Worm (Caenorhabditis elegans) whole organism, L2 larva: Measurements from ENCODE around the gene clec-179.
A peak's percentile ranks its signal among the peaks of the same experiment; 100 is the strongest.

ENCODE experiments used
- C34F6.9 ChIP-seq: fragments of 150-350 bp; optimal IDR thresholded peaks from 2 replicates; lab custom pipeline; 2014; ENCODE audit warnings: missing biosample characterization, missing genetic modification characterization
- F13H6.1 ChIP-seq: sonication (generic microtip); optimal IDR thresholded peaks from 2 replicates; lab custom pipeline; 2016; ENCODE audit warnings: missing genetic modification characterization, missing compliant biosample characterization
- R02D3.7 ChIP-seq: fragments of 150-350 bp; optimal IDR thresholded peaks from 2 replicates; lab custom pipeline; 2014; ENCODE audit warnings: missing biosample characterization, missing genetic modification characterization
- Y55F3AM.14 ChIP-seq: fragments of 200-800 bp; sonication (Bioruptor generic); optimal IDR thresholded peaks from 2 replicates; lab custom pipeline; 2018; ENCODE audit warnings: mild to moderate bottlenecking, missing genetic modification characterization, missing compliant biosample characterization
- alr-1 ChIP-seq: fragments of 150-350 bp; optimal IDR thresholded peaks from 2 replicates; lab custom pipeline; 2014; ENCODE audit warnings: missing biosample characterization, missing genetic modification characterization
- aly-2 ChIP-seq: fragments of 150-350 bp; optimal IDR thresholded peaks from 2 replicates; lab custom pipeline; 2014; ENCODE audit warnings: missing biosample characterization, missing genetic modification characterization
- ama-1 ChIP-seq: fragments of 150-350 bp; optimal IDR thresholded peaks from 2 replicates; lab custom pipeline; 2018; ENCODE audit warnings: inconsistent platforms
- blmp-1 ChIP-seq: sonication (generic microtip); optimal IDR thresholded peaks from 2 replicates; lab custom pipeline; 2017; ENCODE audit warnings: missing genetic modification characterization, mild to moderate bottlenecking, missing compliant biosample characterization, antibody characterized with exemption, moderate library complexity; ENCODE audit not compliant: insufficient read depth
- ceh-16 ChIP-seq: fragments of 150-350 bp; optimal IDR thresholded peaks from 2 replicates; lab custom pipeline; 2014; ENCODE audit warnings: missing biosample characterization, missing genetic modification characterization
- ceh-82 ChIP-seq: fragments of 150-350 bp; optimal IDR thresholded peaks from 2 replicates; lab custom pipeline; 2014; ENCODE audit warnings: missing biosample characterization, missing genetic modification characterization
- crh-2 ChIP-seq: sonication (generic microtip); optimal IDR thresholded peaks from 2 replicates; lab custom pipeline; 2017; ENCODE audit warnings: missing biosample characterization, missing genetic modification characterization
- dmd-4 ChIP-seq: sonication (generic microtip); optimal IDR thresholded peaks from 2 replicates; lab custom pipeline; 2017; ENCODE audit warnings: missing biosample characterization, missing genetic modification characterization
- egl-27 ChIP-seq: sonication (generic microtip); optimal IDR thresholded peaks from 3 replicates; lab custom pipeline; 2017; ENCODE audit warnings: missing biosample characterization, missing genetic modification reagents, missing genetic modification characterization
- elt-1 ChIP-seq: fragments of 150-350 bp; optimal IDR thresholded peaks from 2 replicates; lab custom pipeline; 2014; ENCODE audit warnings: missing biosample characterization, missing genetic modification characterization
- elt-3 ChIP-seq: sonication (generic microtip); optimal IDR thresholded peaks from 2 replicates; lab custom pipeline; 2017; ENCODE audit warnings: missing biosample characterization, missing genetic modification characterization
- fos-1 ChIP-seq: fragments of 150-350 bp; optimal IDR thresholded peaks from 2 replicates; lab custom pipeline; 2014; ENCODE audit warnings: missing biosample characterization, missing genetic modification characterization
- lin-11 ChIP-seq: fragments of 150-350 bp; sonication (generic microtip); optimal IDR thresholded peaks from 2 replicates; lab custom pipeline; 2014; ENCODE audit warnings: missing biosample characterization, missing genetic modification characterization, inconsistent platforms, mixed read lengths
- lin-13 ChIP-seq: fragments of 150-350 bp; optimal IDR thresholded peaks from 2 replicates; lab custom pipeline; 2014; ENCODE audit warnings: missing biosample characterization, missing genetic modification reagents, missing genetic modification characterization
- lin-39 ChIP-seq: fragments of 150-350 bp; optimal IDR thresholded peaks from 2 replicates; lab custom pipeline; 2014; ENCODE audit warnings: missing biosample characterization, missing genetic modification reagents, missing genetic modification characterization
- lsy-2 ChIP-seq, 2 experiments: fragments of 150-350 bp in 1 of 2; sonication (generic microtip) in 1 of 2; optimal IDR thresholded peaks; 2 replicates each; lab custom pipeline; 2014 to 2017; ENCODE audit warnings: missing biosample characterization in 2 of 2, missing genetic modification characterization in 2 of 2
- mab-5 ChIP-seq: fragments of 150-350 bp; optimal IDR thresholded peaks from 2 replicates; lab custom pipeline; 2014; ENCODE audit warnings: missing biosample characterization, missing genetic modification characterization
- mbf-1 ChIP-seq: sonication (generic microtip); optimal IDR thresholded peaks from 2 replicates; lab custom pipeline; 2017; ENCODE audit warnings: missing biosample characterization, missing genetic modification characterization
- mdl-1 ChIP-seq, 2 experiments: fragments of 150-350 bp in 1 of 2; sonication (generic microtip) in 1 of 2; optimal IDR thresholded peaks; 2 replicates each; lab custom pipeline; 2017; ENCODE audit warnings: missing biosample characterization in 2 of 2, missing genetic modification characterization in 2 of 2
- nhr-10 ChIP-seq: sonication (generic microtip); optimal IDR thresholded peaks from 2 replicates; lab custom pipeline; 2017; ENCODE audit warnings: missing biosample characterization, missing genetic modification characterization
- nhr-11 ChIP-seq: fragments of 150-350 bp; optimal IDR thresholded peaks from 2 replicates; lab custom pipeline; 2014; ENCODE audit warnings: missing biosample characterization, missing genetic modification characterization
- nhr-12 ChIP-seq: fragments of 150-350 bp; optimal IDR thresholded peaks from 2 replicates; lab custom pipeline; 2014; ENCODE audit warnings: missing biosample characterization, missing genetic modification characterization
- nhr-129 ChIP-seq: fragments of 150-350 bp; optimal IDR thresholded peaks from 2 replicates; lab custom pipeline; 2014; ENCODE audit warnings: missing biosample characterization, missing genetic modification characterization
- nhr-21 ChIP-seq: fragments of 150-350 bp; optimal IDR thresholded peaks from 2 replicates; lab custom pipeline; 2014; ENCODE audit warnings: missing biosample characterization, missing genetic modification characterization
- nhr-23 ChIP-seq: fragments of 150-350 bp; optimal IDR thresholded peaks from 2 replicates; lab custom pipeline; 2014; ENCODE audit warnings: missing biosample characterization, missing genetic modification reagents, missing genetic modification characterization
- nhr-237 ChIP-seq: fragments of 150-350 bp; optimal IDR thresholded peaks from 2 replicates; lab custom pipeline; 2014; ENCODE audit warnings: missing biosample characterization, missing genetic modification characterization
- nhr-25 ChIP-seq: fragments of 150-350 bp; sonication (generic microtip); optimal IDR thresholded peaks from 3 replicates; lab custom pipeline; 2014; ENCODE audit warnings: missing biosample characterization, missing genetic modification characterization
- nhr-6 ChIP-seq: fragments of 150-350 bp; optimal IDR thresholded peaks from 2 replicates; lab custom pipeline; 2014; ENCODE audit warnings: missing biosample characterization, missing genetic modification characterization
- nhr-77 ChIP-seq: fragments of 150-350 bp; optimal IDR thresholded peaks from 2 replicates; lab custom pipeline; 2014; ENCODE audit warnings: missing biosample characterization, missing genetic modification characterization
- peb-1 ChIP-seq: fragments of 150-350 bp; optimal IDR thresholded peaks from 2 replicates; lab custom pipeline; 2014; ENCODE audit warnings: missing biosample characterization, missing genetic modification characterization
- sem-4 ChIP-seq: fragments of 150-350 bp; optimal IDR thresholded peaks from 2 replicates; lab custom pipeline; 2014; ENCODE audit warnings: missing biosample characterization, missing genetic modification reagents, missing genetic modification characterization
- skn-1 ChIP-seq: sonication (generic microtip); optimal IDR thresholded peaks from 2 replicates; lab custom pipeline; 2017; ENCODE audit warnings: missing biosample characterization, missing genetic modification characterization
- sma-3 ChIP-seq: sonication (generic microtip); optimal IDR thresholded peaks from 2 replicates; lab custom pipeline; 2016; ENCODE audit warnings: missing genetic modification reagents, missing genetic modification characterization, missing compliant biosample characterization
- sma-9 ChIP-seq, 2 experiments: fragments of 150-350 bp in 1 of 2; sonication (generic microtip) in 1 of 2; optimal IDR thresholded peaks; 2 replicates each; lab custom pipeline; 2014 to 2016; ENCODE audit warnings: missing genetic modification characterization in 2 of 2, mild to moderate bottlenecking in 1 of 2, missing biosample characterization in 1 of 2, missing compliant biosample characterization in 1 of 2, missing genetic modification reagents in 1 of 2, moderate library complexity in 1 of 2
- snpc-4 ChIP-seq: fragments of 150-350 bp; optimal IDR thresholded peaks from 2 replicates; lab custom pipeline; 2014; ENCODE audit warnings: missing biosample characterization, missing genetic modification characterization
- unc-39 ChIP-seq: fragments of 150-350 bp; optimal IDR thresholded peaks from 2 replicates; lab custom pipeline; 2014; ENCODE audit warnings: missing biosample characterization, missing genetic modification characterization
- unc-55 ChIP-seq: fragments of 150-350 bp; sonication (generic microtip); optimal IDR thresholded peaks from 3 replicates; lab custom pipeline; 2014; ENCODE audit warnings: missing biosample characterization, missing genetic modification reagents, missing genetic modification characterization
- unc-62 ChIP-seq: fragments of 150-350 bp; optimal IDR thresholded peaks from 2 replicates; lab custom pipeline; 2014; ENCODE audit warnings: missing biosample characterization, missing genetic modification reagents, missing genetic modification characterization
- zag-1 ChIP-seq: fragments of 150-350 bp; optimal IDR thresholded peaks from 2 replicates; lab custom pipeline; 2014; ENCODE audit warnings: missing biosample characterization, missing genetic modification characterization
- ztf-1 ChIP-seq: fragments of 200-800 bp; sonication (Bioruptor generic); conservative IDR thresholded peaks from 2 replicates; pipeline ENCODE4 v1.3.6; 2022; ENCODE audit warnings: missing genetic modification characterization, missing compliant biosample characterization
- ztf-11 ChIP-seq: sonication (generic microtip); optimal IDR thresholded peaks from 2 replicates; lab custom pipeline; 2017; ENCODE audit warnings: missing biosample characterization, missing genetic modification characterization
- ztf-4 ChIP-seq: fragments of 150-350 bp; optimal IDR thresholded peaks from 2 replicates; lab custom pipeline; 2014; ENCODE audit warnings: missing biosample characterization, missing genetic modification characterization

clec-179 gene

DNA sequence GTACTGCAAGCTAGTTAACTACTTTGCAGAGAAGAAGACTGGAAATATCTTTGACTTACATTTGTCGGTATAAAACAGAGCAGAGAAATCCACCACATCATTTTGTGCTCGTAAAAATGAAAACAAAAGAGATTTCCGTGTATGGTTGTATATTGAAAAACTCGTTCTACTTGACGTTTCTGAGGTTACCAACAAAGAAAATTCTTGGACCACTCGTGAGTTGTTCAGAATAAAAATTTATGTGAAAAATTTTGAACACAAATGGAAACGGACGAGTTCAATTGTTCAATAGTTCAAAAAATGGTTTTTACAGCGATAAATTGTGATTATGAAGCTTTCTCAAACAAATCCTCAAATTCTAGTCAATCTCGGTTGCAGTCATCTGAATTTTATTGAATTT is at the start of gene clec-179:
Gene clec-179, minus strand, starts transcription at position 101 of the 400 bp plus-strand sequence.
- TF ChIP-seq egl-27 (tag; lab: Kevin White, UChicago) (no peak), unc-39 (tag; lab: Kevin White, UChicago) (no peak)
- TF ChIP-seq, all 48 proteins: peak for 0

DNA sequence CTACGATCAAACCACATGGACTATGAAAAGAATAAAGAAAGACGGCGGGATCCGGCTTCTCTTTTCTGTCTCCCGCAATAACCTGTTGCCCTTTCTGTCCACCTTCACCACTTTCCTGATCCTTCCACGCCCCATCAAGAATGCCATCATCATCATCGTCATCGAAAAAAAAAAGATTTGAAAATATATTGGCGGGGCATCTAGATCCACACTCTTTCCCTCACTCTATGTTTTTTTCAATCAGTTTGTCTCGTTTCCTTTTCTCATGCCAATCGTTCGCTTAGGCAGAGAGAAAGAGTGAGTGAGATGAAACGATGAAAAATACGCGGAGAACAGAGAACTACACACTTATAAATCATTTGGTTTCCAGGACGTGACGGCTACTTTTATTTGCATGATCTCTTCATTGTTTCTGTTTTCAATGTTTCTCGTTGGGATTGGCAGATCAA is 49.1 kb upstream of the clec-179 start:
- peak; percentile 40 for TF ChIP-seq C34F6.9 (tag; lab: Kevin White, UChicago)
- TF ChIP-seq lsy-2 (tag; optimal IDR thresholded peaks at IDR 0.05; lab: Kevin White, UChicago) = peak in 1 of 2 experiments; percentile 23
- TF ChIP-seq mab-5 = peak; percentile 77
- TF ChIP-seq zag-1 (tag; lab: Kevin White, UChicago) = no peak
- peak; percentile 56 for TF ChIP-seq unc-55
- TF ChIP-seq mdl-1 (tag; optimal IDR thresholded peaks at IDR 0.05; lab: Kevin White, UChicago) = peak in 1 of 2 experiments; percentile 38
- TF ChIP-seq F13H6.1 = peak; percentile 23
- TF ChIP-seq nhr-21 (tag; lab: Kevin White, UChicago) = no peak
- peak; percentile 21 for TF ChIP-seq lin-39

- TF ChIP-seq mbf-1 (tag; lab: Kevin White, UChicago) = no peak
- TF ChIP-seq nhr-10 = no peak
- no peak for TF ChIP-seq Y55F3AM.14 (GFP tag; lab: Kevin White, UChicago)
- no peak for TF ChIP-seq alr-1 (tag; lab: Kevin White, UChicago)
- no peak for TF ChIP-seq ceh-16 (tag; lab: Kevin White, UChicago)
- TF ChIP-seq lin-11 = no peak
- TF ChIP-seq sem-4 (tag; lab: Kevin White, UChicago) = no peak
- no peak for TF ChIP-seq mab-5
Observed at ce11 chrIV:7230935-7231334, 46.4 kb upstream of the clec-179 start, which contains the start of gene D2024.4. Gene D2024.4, plus strand, starts transcription at chrIV:7231235.

- peak; percentile 29 for TF ChIP-seq nhr-25 (tag; lab: Kevin White, UChicago)
- TF ChIP-seq mab-5 = peak; percentile 5
- TF ChIP-seq Y55F3AM.14 (GFP tag; lab: Kevin White, UChicago) = no peak
- peak; percentile 92 for TF ChIP-seq C34F6.9 (tag; lab: Kevin White, UChicago)
- no peak for TF ChIP-seq nhr-10
- TF ChIP-seq lin-39 = no peak
- TF ChIP-seq F13H6.1 = peak; percentile 24
- TF ChIP-seq alr-1 (tag; lab: Kevin White, UChicago) = no peak
- peak; percentile 6 for TF ChIP-seq nhr-21 (tag; lab: Kevin White, UChicago)
- TF ChIP-seq egl-27 (tag; lab: Kevin White, UChicago) = no peak
- no peak for TF ChIP-seq nhr-6 (tag; lab: Kevin White, UChicago)
- TF ChIP-seq skn-1 (tag; lab: Kevin White, UChicago) = no peak
- peak; percentile 75 for TF ChIP-seq lin-13
- peak; percentile 75 for TF ChIP-seq nhr-129
- no peak for TF ChIP-seq ztf-1 (GFP tag; lab: Robert Waterston, UW)
- no peak for TF ChIP-seq nhr-11 (tag; lab: Kevin White, UChicago)
- TF ChIP-seq elt-1 (tag; lab: Kevin White, UChicago) = no peak
- no peak for TF ChIP-seq ceh-82 (tag; lab: Kevin White, UChicago)
- no peak for TF ChIP-seq dmd-4
- no peak for TF ChIP-seq ama-1 (lab: Kevin White, UChicago)
- no peak for TF ChIP-seq ztf-4
- TF ChIP-seq nhr-23 (tag; lab: Kevin White, UChicago) = no peak
- no peak for TF ChIP-seq nhr-237 (tag; lab: Kevin White, UChicago)
- no peak for TF ChIP-seq peb-1 (tag; lab: Kevin White, UChicago)
- no peak for TF ChIP-seq unc-39 (tag; lab: Kevin White, UChicago)
- TF ChIP-seq unc-62 (GFP tag; lab: Kevin White, UChicago) = no peak
- no peak for TF ChIP-seq aly-2
- TF ChIP-seq lsy-2 (tag; optimal IDR thresholded peaks at IDR 0.05; lab: Kevin White, UChicago) = peak; percentile 35 to 82
- TF ChIP-seq ztf-11 (tag; lab: Kevin White, UChicago) = no peak
- TF ChIP-seq lin-11 = no peak
- TF ChIP-seq sma-9 (GFP tag; optimal IDR thresholded peaks at IDR 0.05; lab: Kevin White, UChicago) = peak; percentile 66
- no peak for TF ChIP-seq sma-9 (tag; optimal IDR thresholded peaks at IDR 0.05; lab: Kevin White, UChicago)
- TF ChIP-seq R02D3.7 (tag; lab: Kevin White, UChicago) = no peak
- no peak for TF ChIP-seq nhr-12
- no peak for TF ChIP-seq nhr-77 (tag; lab: Kevin White, UChicago)
- peak; percentile 44 for TF ChIP-seq snpc-4
- TF ChIP-seq sma-3 (GFP tag; lab: Kevin White, UChicago) = peak; percentile 75
- TF ChIP-seq zag-1 (tag; lab: Kevin White, UChicago) = no peak
- TF ChIP-seq blmp-1 = no peak
- no peak for TF ChIP-seq elt-3 (tag; lab: Kevin White, UChicago)
- TF ChIP-seq crh-2 (tag; lab: Kevin White, UChicago) = peak; percentile 69
- TF ChIP-seq unc-55 = peak; percentile 88
- TF ChIP-seq fos-1 (tag; lab: Kevin White, UChicago) = peak; percentile 99
- no peak for TF ChIP-seq ceh-16 (tag; lab: Kevin White, UChicago)
Observed at ce11 chrIV:7230198-7230597, 45.7 kb upstream of the clec-179 start, which contains the start of gene cap-1. Gene cap-1, minus strand, starts transcription at chrIV:7230223.
